Fruit fly (Drosophila melanogaster): ENCODE results near the gene Csk.

Csk gene

dm6 chr3R:11669954-11670347, 19.4 kb upstream of the Csk start:
- TF ChIP-seq rgr (GFP tag; optimal IDR thresholded peaks at IDR 0.05) (no peak), usp (GFP tag; optimal IDR thresholded peaks at IDR 0.05) (no peak), Sp1 (GFP tag; optimal IDR thresholded peaks at IDR 0.05) (no peak), Jra (GFP tag; optimal IDR thresholded peaks at IDR 0.05) (no peak), Hr83 (GFP tag; optimal IDR thresholded peaks at IDR 0.05; ENCODE audit: poor library complexity, severe bottlenecking) (no peak), tai (GFP tag; optimal IDR thresholded peaks at IDR 0.05) (no peak), woc (GFP tag; optimal IDR thresholded peaks at IDR 0.05) (no peak), ey (GFP tag; optimal IDR thresholded peaks at IDR 0.05) (no peak)

- TF ChIP-seq OdsH (GFP tag; optimal IDR thresholded peaks at IDR 0.05) (peak; percentile 7), fru (GFP tag; optimal IDR thresholded peaks at IDR 0.05) (no peak), pan (optimal IDR thresholded peaks at IDR 0.05) (no peak), sage (GFP tag; optimal IDR thresholded peaks at IDR 0.05) (no peak), HLH106 (tag; optimal IDR thresholded peaks at IDR 0.05) (no peak), Abd-B (GFP tag; optimal IDR thresholded peaks at IDR 0.05) (no peak), Myc (optimal IDR thresholded peaks at IDR 0.05) (no peak), N (GFP tag; optimal IDR thresholded peaks at IDR 0.05) (no peak), ey (GFP tag; optimal IDR thresholded peaks at IDR 0.05) (no peak), tai (GFP tag; optimal IDR thresholded peaks at IDR 0.05) (no peak), h (GFP tag; optimal IDR thresholded peaks at IDR 0.05) (peak; percentile 43), Sp1 (GFP tag; optimal IDR thresholded peaks at IDR 0.05) (peak; percentile 1), brk (GFP tag; optimal IDR thresholded peaks at IDR 0.05) (no peak), Hr83 (GFP tag; optimal IDR thresholded peaks at IDR 0.05; ENCODE audit: poor library complexity, severe bottlenecking) (no peak)
Measured at dm6 chr3R:11669017-11669953, 18.8 kb upstream of the Csk start.

dm6 chr3R:11665925-11666687, 15.6 kb upstream of the Csk start:
- TF ChIP-seq Hnf4 (GFP tag; optimal IDR thresholded peaks at IDR 0.05) (peak; percentile 21), Abd-B (GFP tag; optimal IDR thresholded peaks at IDR 0.05) (no peak), Rel (GFP tag; optimal IDR thresholded peaks at IDR 0.05) (peak; percentile 1), Rel (tag; optimal IDR thresholded peaks at IDR 0.05) (peak; percentile 50), sage (GFP tag; optimal IDR thresholded peaks at IDR 0.05) (peak; percentile 21)

dm6 chr3R:11665508-11665907, 15.0 kb upstream of the Csk start:
- TF ChIP-seq CG9705 (GFP tag; optimal IDR thresholded peaks at IDR 0.05) = no peak
- TF ChIP-seq Myc (optimal IDR thresholded peaks at IDR 0.05) = peak; percentile 89
- TF ChIP-seq foxo (GFP tag; optimal IDR thresholded peaks at IDR 0.05) = peak in 1 of 2 experiments; percentile 14
- no peak for TF ChIP-seq dl (GFP tag; optimal IDR thresholded peaks at IDR 0.05; ENCODE audit: insufficient read depth in 1 of 2, partially characterized antibody in 2 of 2)
- peak; percentile 10 for TF ChIP-seq rgr (GFP tag; optimal IDR thresholded peaks at IDR 0.05)

- TF ChIP-seq foxo (GFP tag; optimal IDR thresholded peaks at IDR 0.05) (peak in 1 of 2 experiments; percentile 5), OdsH (GFP tag; optimal IDR thresholded peaks at IDR 0.05) (peak; percentile 19), lola (GFP tag; optimal IDR thresholded peaks at IDR 0.05) (no peak)
Measured at dm6 chr3R:11663441-11663840, 12.9 kb upstream of the Csk start.

dm6 chr3R:11662617-11663016, 12.1 kb upstream of the Csk start:
- TF ChIP-seq h (GFP tag; optimal IDR thresholded peaks at IDR 0.05) = no peak
- TF ChIP-seq rgr (GFP tag; optimal IDR thresholded peaks at IDR 0.05) = no peak
- TF ChIP-seq CrebA (GFP tag; optimal IDR thresholded peaks at IDR 0.05; ENCODE audit: borderline replicate concordance) = no peak
- TF ChIP-seq Vsx2 (GFP tag; optimal IDR thresholded peaks at IDR 0.05; ENCODE audit: partially characterized antibody) = no peak
- TF ChIP-seq Abd-B (GFP tag; optimal IDR thresholded peaks at IDR 0.05) = no peak
- no peak for TF ChIP-seq Dif (GFP tag; optimal IDR thresholded peaks at IDR 0.05; ENCODE audit: partially characterized antibody)
- no peak for TF ChIP-seq CG9705 (GFP tag; optimal IDR thresholded peaks at IDR 0.05)
- TF ChIP-seq Hnf4 (GFP tag; optimal IDR thresholded peaks at IDR 0.05) = no peak
